Worm (Caenorhabditis elegans) whole organism, late embryonic: ENCODE measurements around the gene R102.10.
"Not testable (repeated sequence)": the region's sequence is repeated elsewhere in the genome, so short reads cannot be mapped to it uniquely, and the experiment has no call there.

Experiments used
- C08G9.2 ChIP-seq: sonication (generic microtip); optimal IDR thresholded peaks from 2 replicates; lab custom pipeline; 2016; ENCODE audit warnings: mild to moderate bottlenecking, missing genetic modification characterization, moderate library complexity, missing compliant biosample characterization
- C38D4.7 ChIP-seq: fragments of 200-800 bp; sonication (Bioruptor generic); optimal IDR thresholded peaks from 2 replicates; lab custom pipeline; 2018; ENCODE audit warnings: mild to moderate bottlenecking, missing genetic modification characterization, moderate library complexity, missing compliant biosample characterization
- F13H6.1 ChIP-seq: sonication (generic microtip); optimal IDR thresholded peaks from 2 replicates; lab custom pipeline; 2016; ENCODE audit warnings: missing genetic modification characterization, missing compliant biosample characterization
- ahr-1 ChIP-seq: sonication (generic microtip); optimal IDR thresholded peaks from 2 replicates; lab custom pipeline; 2016; ENCODE audit warnings: missing genetic modification characterization, missing compliant biosample characterization
- ceh-18 ChIP-seq: sonication (generic microtip); optimal IDR thresholded peaks from 2 replicates; lab custom pipeline; 2016; ENCODE audit warnings: missing genetic modification characterization, missing compliant biosample characterization
- ceh-19 ChIP-seq: fragments of 200-800 bp; sonication (Bioruptor generic); optimal IDR thresholded peaks from 2 replicates; lab custom pipeline; 2018; ENCODE audit warnings: mild to moderate bottlenecking, missing genetic modification characterization, missing compliant biosample characterization
- ceh-2 ChIP-seq: sonication (generic microtip); optimal IDR thresholded peaks from 2 replicates; lab custom pipeline; 2016; ENCODE audit warnings: missing genotype, missing genetic modification characterization, missing compliant biosample characterization
- ceh-22 ChIP-seq: sonication (generic microtip); optimal IDR thresholded peaks from 2 replicates; lab custom pipeline; 2017; ENCODE audit warnings: missing biosample characterization, missing genetic modification characterization
- ceh-24 ChIP-seq: sonication (generic microtip); optimal IDR thresholded peaks from 2 replicates; lab custom pipeline; 2016; ENCODE audit warnings: mild to moderate bottlenecking, missing genetic modification characterization, missing compliant biosample characterization
- ceh-34 ChIP-seq: sonication (generic microtip); optimal IDR thresholded peaks from 2 replicates; lab custom pipeline; 2016; ENCODE audit warnings: mild to moderate bottlenecking, missing genetic modification characterization, missing compliant biosample characterization
- ceh-45 ChIP-seq: fragments of 200-800 bp; sonication (Bioruptor generic); IDR thresholded peaks from 2 replicates; pipeline ENCODE4 v1.3.6; 2022; ENCODE audit warnings: missing genetic modification reagents, missing genetic modification characterization, missing compliant biosample characterization
- ceh-48 ChIP-seq: sonication (generic microtip); optimal IDR thresholded peaks from 2 replicates; lab custom pipeline; 2016; ENCODE audit warnings: missing genetic modification characterization, inconsistent platforms, missing compliant biosample characterization
- ceh-9 ChIP-seq: sonication (generic microtip); optimal IDR thresholded peaks from 2 replicates; lab custom pipeline; 2016; ENCODE audit warnings: mild to moderate bottlenecking, missing genetic modification characterization, inconsistent platforms, missing compliant biosample characterization
- dmd-4 ChIP-seq: sonication (generic microtip); optimal IDR thresholded peaks from 2 replicates; lab custom pipeline; 2016; ENCODE audit warnings: borderline replicate concordance, missing genetic modification characterization, missing compliant biosample characterization
- dve-1 ChIP-seq: sonication (generic microtip); optimal IDR thresholded peaks from 2 replicates; lab custom pipeline; 2017; ENCODE audit warnings: antibody characterized with exemption, mild to moderate bottlenecking, missing genetic modification characterization, missing compliant biosample characterization
- elt-2 ChIP-seq: sonication (generic microtip); optimal IDR thresholded peaks from 2 replicates; lab custom pipeline; 2016; ENCODE audit warnings: missing genetic modification reagents, missing genetic modification characterization, missing compliant biosample characterization
- eyg-1 ChIP-seq: sonication (generic microtip); optimal IDR thresholded peaks from 2 replicates; lab custom pipeline; 2016; ENCODE audit warnings: missing genotype, missing genetic modification characterization, missing compliant biosample characterization
- fax-1 ChIP-seq: sonication (generic microtip); optimal IDR thresholded peaks from 2 replicates; lab custom pipeline; 2016; ENCODE audit warnings: missing genotype, missing genetic modification characterization, missing compliant biosample characterization
- fkh-10 ChIP-seq: fragments of 150-350 bp; optimal IDR thresholded peaks from 2 replicates; lab custom pipeline; 2014; ENCODE audit warnings: missing biosample characterization, missing genetic modification reagents, missing genetic modification characterization
- fkh-6 ChIP-seq: sonication (generic microtip); optimal IDR thresholded peaks from 2 replicates; lab custom pipeline; 2016; ENCODE audit warnings: missing genetic modification characterization, missing compliant biosample characterization
- gmeb-2 ChIP-seq: sonication (generic microtip); optimal IDR thresholded peaks from 2 replicates; lab custom pipeline; 2016; ENCODE audit warnings: missing genetic modification characterization, inconsistent platforms, missing compliant biosample characterization
- hlh-30 ChIP-seq: sonication (generic microtip); optimal IDR thresholded peaks from 2 replicates; lab custom pipeline; 2017; ENCODE audit warnings: antibody characterized with exemption, missing genetic modification characterization, missing compliant biosample characterization; ENCODE audit not compliant: insufficient read depth
- lim-6 ChIP-seq: sonication (generic microtip); optimal IDR thresholded peaks from 2 replicates; lab custom pipeline; 2016; ENCODE audit warnings: missing genetic modification characterization, missing compliant biosample characterization
- nfya-1 ChIP-seq: sonication (generic microtip); optimal IDR thresholded peaks from 2 replicates; lab custom pipeline; 2017; ENCODE audit warnings: missing genetic modification characterization, mild to moderate bottlenecking, missing compliant biosample characterization, antibody characterized with exemption, moderate library complexity
- nhr-11 ChIP-seq: fragments of 150-350 bp; optimal IDR thresholded peaks from 2 replicates; lab custom pipeline; 2014; ENCODE audit warnings: missing biosample characterization, missing genetic modification characterization
- pqm-1 ChIP-seq: sonication (generic microtip); optimal IDR thresholded peaks from 2 replicates; lab custom pipeline; 2016; ENCODE audit warnings: missing genetic modification characterization, missing compliant biosample characterization
- sdc-2 ChIP-seq: sonication (generic microtip); optimal IDR thresholded peaks from 2 replicates; lab custom pipeline; 2016; ENCODE audit warnings: missing genotype, missing genetic modification characterization, missing compliant biosample characterization
- sox-4 ChIP-seq: sonication (generic microtip); optimal IDR thresholded peaks from 2 replicates; lab custom pipeline; 2017; ENCODE audit warnings: mild to moderate bottlenecking, missing genetic modification characterization, inconsistent platforms, missing compliant biosample characterization
- syd-9 ChIP-seq: sonication (generic microtip); optimal IDR thresholded peaks from 2 replicates; lab custom pipeline; 2016; ENCODE audit warnings: mild to moderate bottlenecking, missing genetic modification characterization, moderate library complexity, missing compliant biosample characterization
- unc-3 ChIP-seq, 2 experiments: fragments of 200-800 bp in 1 of 2; sonication (Bioruptor generic) in 1 of 2; sonication (generic microtip) in 1 of 2; conservative IDR thresholded peaks in 1 of 2; optimal IDR thresholded peaks in 1 of 2; 2 replicates each; pipeline versions ENCODE4 v1.3.6 to Lab custom; 2016 to 2022; ENCODE audit warnings: missing compliant biosample characterization in 2 of 2, missing genetic modification characterization in 2 of 2, missing genetic modification reagents in 1 of 2
- unc-42 ChIP-seq: sonication (generic microtip); optimal IDR thresholded peaks from 2 replicates; lab custom pipeline; 2016; ENCODE audit warnings: missing genotype, missing genetic modification characterization, missing compliant biosample characterization
- unc-55 ChIP-seq: sonication (generic microtip); optimal IDR thresholded peaks from 2 replicates; lab custom pipeline; 2017; ENCODE audit warnings: missing biosample characterization, missing genetic modification reagents, missing genetic modification characterization
- ztf-16 ChIP-seq: sonication (generic microtip); optimal IDR thresholded peaks from 2 replicates; lab custom pipeline; 2017; ENCODE audit warnings: missing genetic modification characterization, missing compliant biosample characterization

The R102.10 gene

DNA sequence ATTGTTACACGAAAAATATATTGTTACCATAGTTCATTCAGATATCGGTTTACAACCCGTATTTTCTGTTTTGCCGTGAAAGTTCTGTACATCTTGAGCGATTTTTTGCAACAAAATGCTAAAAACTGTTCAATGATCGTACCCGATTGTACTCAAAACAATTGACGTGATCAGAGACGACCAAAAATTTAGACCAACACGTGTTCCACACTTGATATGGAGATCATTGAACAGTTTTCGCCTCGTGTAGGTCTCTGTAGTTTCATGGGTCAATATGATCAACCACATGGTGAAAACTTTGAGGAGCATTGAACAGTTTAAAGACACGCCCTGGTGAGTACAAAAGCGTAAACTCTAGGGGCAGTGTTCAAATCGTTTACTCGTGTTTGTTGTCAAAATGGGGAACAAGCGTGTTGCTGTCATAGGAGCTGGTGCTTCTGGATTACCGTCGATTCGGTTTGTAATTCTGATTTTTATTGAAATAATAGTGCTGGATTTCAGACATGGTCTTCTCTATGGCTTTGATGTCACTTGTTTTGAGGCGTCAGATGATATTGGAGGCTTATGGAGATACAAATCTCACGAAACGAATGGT, 23.0 kb upstream of the R102.10 start, which contains the start of gene fmo-2:
fmo-2 (plus strand) TSS at position 370 of the 595 bp plus-strand sequence.
- no peak for TF ChIP-seq eyg-1 (tag; lab: Kevin White, UChicago)
- TF ChIP-seq ceh-45: no peak
- TF ChIP-seq sdc-2 (tag; lab: Kevin White, UChicago): no peak
- TF ChIP-seq elt-2: no peak
- no peak for TF ChIP-seq sox-4 (tag; lab: Kevin White, UChicago)
- no peak for TF ChIP-seq ceh-9
- TF ChIP-seq fax-1 (tag; lab: Kevin White, UChicago): no peak
- TF ChIP-seq gmeb-2 (tag; lab: Kevin White, UChicago): no peak
- no peak for TF ChIP-seq ahr-1

DNA sequence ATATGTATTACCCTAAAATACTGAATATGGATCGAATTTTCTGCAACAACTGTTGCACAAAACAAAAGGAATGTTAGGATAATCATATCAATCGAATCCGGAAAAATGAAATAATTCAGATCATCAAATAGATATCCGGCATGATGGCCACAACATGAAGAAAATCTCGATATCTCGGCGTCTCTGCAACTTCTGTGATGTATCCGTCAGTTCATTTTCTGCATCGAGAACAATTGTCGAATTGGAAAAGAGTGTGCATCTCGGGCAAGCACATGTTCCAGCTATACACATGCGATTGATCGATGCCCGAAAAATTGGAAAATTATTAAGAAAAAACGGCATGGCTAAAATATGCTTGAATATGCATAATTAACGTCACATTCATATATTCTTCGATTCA, 19.5 kb upstream of the R102.10 start, which contains the start of the genes K08C7.6 and R102.1:
K08C7.6 (minus strand) TSS at position 101 of the 400 bp plus-strand sequence.
R102.1 (plus strand) TSS at position 291 of the 400 bp plus-strand sequence.
- no peak for TF ChIP-seq lim-6 (tag; lab: Kevin White, UChicago)
- no peak for TF ChIP-seq ceh-48 (tag; lab: Kevin White, UChicago)
- no peak for TF ChIP-seq ztf-16
- TF ChIP-seq ceh-19 (GFP tag; lab: Kevin White, UChicago): no peak
- no peak for TF ChIP-seq ceh-45
- no peak for TF ChIP-seq ceh-34 (tag; lab: Kevin White, UChicago)
- no peak for TF ChIP-seq fkh-10 (GFP tag; lab: Kevin White, UChicago)
- no peak for TF ChIP-seq F13H6.1 (tag; lab: Kevin White, UChicago)
- TF ChIP-seq pqm-1 (tag; lab: Kevin White, UChicago): no peak

DNA sequence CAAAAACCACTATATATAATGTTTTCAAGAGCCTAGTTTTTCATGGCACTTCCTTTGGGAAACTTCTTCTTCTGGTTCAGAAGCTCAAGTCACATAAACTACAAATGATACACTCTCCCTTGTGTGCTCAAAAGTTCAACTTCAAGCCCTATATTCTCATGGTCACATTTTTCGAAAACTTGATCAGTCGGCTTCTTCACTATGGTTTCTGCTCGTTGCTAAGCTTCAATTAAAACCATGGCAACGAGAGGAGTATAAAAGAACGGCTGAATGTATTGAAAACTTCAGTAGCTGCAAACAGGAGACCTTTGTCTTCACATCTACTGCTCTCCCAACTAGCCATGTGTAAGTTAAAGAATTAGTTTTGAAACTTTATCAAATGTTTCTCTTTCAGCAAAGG, 18.0 kb upstream of the R102.10 start, which contains the start of gene R102.2:
R102.2 (plus strand) TSS at position 301 of the 400 bp plus-strand sequence.
- not testable (repeated sequence) for TF ChIP-seq ztf-16; ceh-24 (tag; lab: Kevin White, UChicago); C38D4.7 (GFP tag; lab: Kevin White, UChicago)

DNA sequence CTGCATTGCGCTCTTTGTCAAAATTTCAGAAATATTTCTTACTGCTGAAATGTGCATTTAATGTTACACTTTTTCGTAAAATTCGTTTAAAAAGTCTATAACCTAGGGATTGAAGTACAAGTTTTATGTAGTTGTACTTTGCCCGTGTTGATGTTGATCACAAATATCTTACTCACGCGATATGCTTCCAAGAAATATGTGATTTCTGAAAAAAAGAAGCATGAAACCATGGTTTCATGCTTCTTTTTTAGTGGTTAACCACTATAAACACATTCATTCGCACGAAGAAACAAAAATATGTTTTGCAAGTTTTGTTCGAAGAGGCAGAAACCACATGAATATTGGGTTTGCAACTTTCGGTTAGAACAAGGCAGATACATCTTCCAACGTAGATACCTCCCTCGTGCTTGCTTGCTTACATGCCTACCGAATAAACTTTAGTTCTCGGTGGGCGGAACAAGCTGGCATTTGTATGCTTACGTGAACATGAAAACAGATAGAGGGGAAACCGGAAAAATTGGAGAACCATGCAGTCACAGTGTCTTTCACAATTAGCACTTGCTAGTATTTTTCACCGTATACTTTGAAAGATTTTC, 16.2 kb upstream of the R102.10 start, which contains the start of gene R102.3:
R102.3 (plus strand) TSS at position 546 of the 596 bp plus-strand sequence.
- TF ChIP-seq hlh-30 (tag; lab: Kevin White, UChicago) (no peak), ceh-2 (no peak), sdc-2 (tag; lab: Kevin White, UChicago) (no peak), nfya-1 (tag; lab: Kevin White, UChicago) (no peak), unc-42 (tag; lab: Kevin White, UChicago) (no peak), unc-55 (no peak), fkh-6 (tag; lab: Kevin White, UChicago) (no peak), syd-9 (tag; lab: Kevin White, UChicago) (no peak), ceh-22 (tag; lab: Kevin White, UChicago) (no peak), unc-3 (GFP tag; conservative IDR thresholded peaks at IDR 0.05; lab: Robert Waterston, UW) (no peak), unc-3 (tag; optimal IDR thresholded peaks at IDR 0.05; lab: Kevin White, UChicago) (no peak), ceh-18 (tag; lab: Kevin White, UChicago) (no peak), nhr-11 (tag; lab: Kevin White, UChicago) (no peak), C08G9.2 (tag; lab: Kevin White, UChicago) (no peak), dve-1 (tag; lab: Kevin White, UChicago) (no peak), dmd-4 (tag; lab: Kevin White, UChicago) (no peak)
